Fruit fly (Drosophila melanogaster): ENCODE data around the gene CG15544.

Gene CG15544

dm6 chr3R:30816200-30816599, 11.4 kb upstream of the CG15544 start (continued):
- TF ChIP-seq CG4707 (GFP tag; optimal IDR thresholded peaks at IDR 0.05): no peak
- no peak for TF ChIP-seq Myb (GFP tag; optimal IDR thresholded peaks at IDR 0.05)
- TF ChIP-seq Tbp (GFP tag; optimal IDR thresholded peaks at IDR 0.05): no peak
- no peak for TF ChIP-seq kah (GFP tag; optimal IDR thresholded peaks at IDR 0.05)
- TF ChIP-seq bigmax (GFP tag; optimal IDR thresholded peaks at IDR 0.05): no peak
- TF ChIP-seq insv (GFP tag; optimal IDR thresholded peaks at IDR 0.05): no peak
- TF ChIP-seq Atf6 (GFP tag; IDR thresholded peaks at IDR 0.05): no peak
- TF ChIP-seq tin (GFP tag; optimal IDR thresholded peaks at IDR 0.05): no peak
- TF ChIP-seq gcm2 (GFP tag; optimal IDR thresholded peaks at IDR 0.05): no peak
- no peak for TF ChIP-seq fd64A (GFP tag; optimal IDR thresholded peaks at IDR 0.05)
- no peak for TF ChIP-seq tll (GFP tag; optimal IDR thresholded peaks at IDR 0.05)
- no peak for TF ChIP-seq CG34376 (GFP tag; optimal IDR thresholded peaks at IDR 0.05)
- TF ChIP-seq CG2712 (tag; optimal IDR thresholded peaks at IDR 0.05): no peak
- TF ChIP-seq CG2875 (GFP tag; optimal IDR thresholded peaks at IDR 0.05): no peak
- no peak for TF ChIP-seq CHES-1-like (GFP tag; optimal IDR thresholded peaks at IDR 0.05)
- TF ChIP-seq org-1 (GFP tag; optimal IDR thresholded peaks at IDR 0.05): no peak
- no peak for TF ChIP-seq hb (GFP tag; IDR thresholded peaks at IDR 0.05; ENCODE audit: partially characterized antibody)
- TF ChIP-seq repo (GFP tag; optimal IDR thresholded peaks at IDR 0.05): no peak
- no peak for TF ChIP-seq sug (tag; optimal IDR thresholded peaks at IDR 0.05)
- no peak for TF ChIP-seq Asciz (GFP tag; optimal IDR thresholded peaks at IDR 0.05)
- no peak for TF ChIP-seq cg (GFP tag; optimal IDR thresholded peaks at IDR 0.05)
- no peak for TF ChIP-seq Hsf (GFP tag; optimal IDR thresholded peaks at IDR 0.05)
- no peak for TF ChIP-seq CG33213 (GFP tag; optimal IDR thresholded peaks at IDR 0.05)
- no peak for TF ChIP-seq luna (GFP tag; optimal IDR thresholded peaks at IDR 0.05)
- TF ChIP-seq CG30431 (GFP tag; optimal IDR thresholded peaks at IDR 0.05): no peak
- no peak for TF ChIP-seq D (optimal IDR thresholded peaks at IDR 0.05)
- no peak for TF ChIP-seq D (GFP tag; optimal IDR thresholded peaks at IDR 0.05)
- TF ChIP-seq Camta (GFP tag; optimal IDR thresholded peaks at IDR 0.05): no peak
- no peak for TF ChIP-seq bab2 (GFP tag; optimal IDR thresholded peaks at IDR 0.05)
- TF ChIP-seq CG9609 (GFP tag; optimal IDR thresholded peaks at IDR 0.05): no peak
- no peak for TF ChIP-seq CG11560 (tag; IDR thresholded peaks at IDR 0.05)
- no peak for TF ChIP-seq B-H1 (GFP tag; IDR thresholded peaks at IDR 0.05)
- TF ChIP-seq pfk (GFP tag; optimal IDR thresholded peaks at IDR 0.05): no peak
- TF ChIP-seq CG1603 (tag; optimal IDR thresholded peaks at IDR 0.05): peak; percentile 14
- no peak for TF ChIP-seq phol (tag; optimal IDR thresholded peaks at IDR 0.05)
- TF ChIP-seq nom (GFP tag; optimal IDR thresholded peaks at IDR 0.05): no peak
- TF ChIP-seq gem (tag; optimal IDR thresholded peaks at IDR 0.05): peak; percentile 15
- peak; percentile 18 for TF ChIP-seq CG1233 (GFP tag; optimal IDR thresholded peaks at IDR 0.05)
- no peak for TF ChIP-seq ham (GFP tag; IDR thresholded peaks at IDR 0.05)
- no peak for TF ChIP-seq ci (GFP tag; IDR thresholded peaks at IDR 0.05)
- no peak for TF ChIP-seq wdn (GFP tag; IDR thresholded peaks at IDR 0.05)

dm6 chr3R:30817246-30817645, 10.4 kb upstream of the CG15544 start:
- TF ChIP-seq sug (tag; optimal IDR thresholded peaks at IDR 0.05): peak; percentile 56
- TF ChIP-seq psq (GFP tag; optimal IDR thresholded peaks at IDR 0.05): peak; percentile 54
- peak; percentile 81 for TF ChIP-seq Atf3 (GFP tag; optimal IDR thresholded peaks at IDR 0.05)
- peak; percentile 69 for TF ChIP-seq CG6689 (GFP tag; IDR thresholded peaks at IDR 0.05)
- peak; percentile 15 for TF ChIP-seq grn (GFP tag; optimal IDR thresholded peaks at IDR 0.05)
- TF ChIP-seq tio (GFP tag; optimal IDR thresholded peaks at IDR 0.05): peak; percentile 85
- TF ChIP-seq rib (GFP tag; IDR thresholded peaks at IDR 0.05): no peak; the same call in 1 of the 2 replicates
- TF ChIP-seq ac (GFP tag; optimal IDR thresholded peaks at IDR 0.05): peak; percentile 62
- TF ChIP-seq gsb-n (tag; optimal IDR thresholded peaks at IDR 0.05): peak; percentile 92
- no peak for TF ChIP-seq Neu2 (GFP tag; optimal IDR thresholded peaks at IDR 0.05; ENCODE audit: borderline replicate concordance)
- TF ChIP-seq CG8281 (tag; optimal IDR thresholded peaks at IDR 0.05): peak; percentile 67
- TF ChIP-seq zen (tag; optimal IDR thresholded peaks at IDR 0.05): peak; percentile 74
- peak; percentile 75 for TF ChIP-seq CG4854 (GFP tag; optimal IDR thresholded peaks at IDR 0.05)
- peak; percentile 85 for TF ChIP-seq Spps (tag; optimal IDR thresholded peaks at IDR 0.05)
- TF ChIP-seq Asciz (GFP tag; optimal IDR thresholded peaks at IDR 0.05): peak; percentile 75

Data from whole organism, embryonic.